Fruit fly (Drosophila melanogaster): ENCODE measurements around the gene Rca1.

The Rca1 gene

DNA sequence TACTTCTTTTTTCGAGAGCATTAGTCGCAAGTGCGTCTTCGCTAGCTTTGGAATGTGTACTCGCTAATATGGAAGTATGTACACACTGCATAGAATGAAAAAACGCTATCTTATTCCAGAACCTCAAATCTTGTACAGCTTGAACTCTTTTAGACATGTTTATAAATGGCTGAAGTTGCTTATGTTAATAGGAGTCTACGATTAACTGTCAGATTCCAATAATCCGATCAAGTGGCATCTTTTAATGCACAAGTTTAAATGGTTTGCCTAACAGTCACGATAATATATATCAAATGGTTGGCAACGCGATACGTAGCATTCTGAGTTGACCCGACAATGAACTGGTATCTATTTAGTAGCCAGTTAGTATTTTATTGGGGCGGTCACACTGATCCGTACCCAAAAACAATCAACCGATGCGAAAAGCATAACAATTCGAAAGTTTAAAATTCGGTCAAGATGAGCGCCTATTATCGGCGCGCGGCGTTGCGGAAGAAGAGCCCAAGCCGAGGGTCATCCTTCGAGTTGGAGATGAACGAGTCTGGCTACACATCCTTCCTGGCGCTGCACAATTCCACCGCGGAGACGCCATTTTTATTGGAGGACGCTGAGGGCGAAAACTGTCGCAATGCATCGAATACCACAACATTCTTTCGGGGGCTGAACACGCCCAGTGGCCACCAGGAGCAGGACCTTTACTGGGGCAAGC is at the start of gene Rca1:
Gene Rca1, plus strand, starts transcription at position 353 of the 709 bp plus-strand sequence.
- peak; percentile 58 for TF ChIP-seq YL-1 (GFP tag; optimal IDR thresholded peaks at IDR 0.05)
- peak; percentile 58 for TF ChIP-seq CG13287 (GFP tag; IDR thresholded peaks at IDR 0.05; ENCODE audit: partially characterized antibody)
- TF ChIP-seq CG30403 (GFP tag; optimal IDR thresholded peaks at IDR 0.05): peak; percentile 1
- peak; percentile 58 for TF ChIP-seq HmgD (GFP tag; optimal IDR thresholded peaks at IDR 0.05)
- TF ChIP-seq Nf-YA (GFP tag; IDR thresholded peaks at IDR 0.05): no peak
- no peak for TF ChIP-seq oc (tag; optimal IDR thresholded peaks at IDR 0.05)
- peak; percentile 65; the same call in 2 of the 3 replicates for TF ChIP-seq knrl (GFP tag; IDR thresholded peaks at IDR 0.05; ENCODE audit: partially characterized antibody)
- TF ChIP-seq MBD-R2 (GFP tag; IDR thresholded peaks at IDR 0.05): peak; percentile 51
- peak; percentile 74 for TF ChIP-seq Ets97D (GFP tag; optimal IDR thresholded peaks at IDR 0.05)
- TF ChIP-seq zen (tag; optimal IDR thresholded peaks at IDR 0.05): peak; percentile 32
- peak; percentile 35 for TF ChIP-seq Ets65A (GFP tag)
- peak; percentile 88 for TF ChIP-seq CG15514 (GFP tag; optimal IDR thresholded peaks at IDR 0.05)
- no peak for TF ChIP-seq Neu2 (GFP tag; optimal IDR thresholded peaks at IDR 0.05; ENCODE audit: borderline replicate concordance)
- TF ChIP-seq Myb (GFP tag; optimal IDR thresholded peaks at IDR 0.05): peak; percentile 70
- TF ChIP-seq phol (tag; optimal IDR thresholded peaks at IDR 0.05): peak; percentile 89
- peak; percentile 90 for TF ChIP-seq CG9797 (GFP tag; optimal IDR thresholded peaks at IDR 0.05)
- TF ChIP-seq HmgZ (tag; optimal IDR thresholded peaks at IDR 0.05): peak; percentile 62
- peak; percentile 12 for TF ChIP-seq Dek (tag; optimal IDR thresholded peaks at IDR 0.05)
- TF ChIP-seq E2f2 (GFP tag; IDR thresholded peaks at IDR 0.05): peak; percentile 32; the same call in 1 of the 2 replicates
- peak; percentile 60 for TF ChIP-seq nerfin-1 (tag; optimal IDR thresholded peaks at IDR 0.05)
- peak; percentile 44 for TF ChIP-seq CoRest (tag; optimal IDR thresholded peaks at IDR 0.05)
- TF ChIP-seq CTCF (GFP tag; optimal IDR thresholded peaks at IDR 0.05): peak; percentile 85
- TF ChIP-seq CG8290 (GFP tag; optimal IDR thresholded peaks at IDR 0.05): peak; percentile 25
- no peak for TF ChIP-seq CG8290 (tag; optimal IDR thresholded peaks at IDR 0.05)
- no peak for TF ChIP-seq wek (GFP tag; optimal IDR thresholded peaks at IDR 0.05)
- peak; percentile 24 for TF ChIP-seq CG17829 (tag; optimal IDR thresholded peaks at IDR 0.05)
- peak; percentile 97 for TF ChIP-seq CG3995 (GFP tag; optimal IDR thresholded peaks at IDR 0.05)
- TF ChIP-seq CG4282 (GFP tag; optimal IDR thresholded peaks at IDR 0.05): no peak
- peak; percentile 3 for TF ChIP-seq grau (tag; optimal IDR thresholded peaks at IDR 0.05)
- TF ChIP-seq crp (GFP tag; optimal IDR thresholded peaks at IDR 0.05): peak in 1 of 2 experiments; percentile 30
- TF ChIP-seq CG4854 (GFP tag; optimal IDR thresholded peaks at IDR 0.05): peak; percentile 96
- TF ChIP-seq Bgb (GFP tag; IDR thresholded peaks at IDR 0.05; ENCODE audit: partially characterized antibody): peak; percentile 45; the same call in 1 of the 2 replicates
- TF ChIP-seq CG17186 (GFP tag; optimal IDR thresholded peaks at IDR 0.05): peak; percentile 8
- no peak for TF ChIP-seq stc (GFP tag; IDR thresholded peaks at IDR 0.05)
- no peak for TF ChIP-seq D19B (GFP tag; optimal IDR thresholded peaks at IDR 0.05)
- TF ChIP-seq CG2199 (GFP tag; IDR thresholded peaks at IDR 0.05): 0 out of 3 replicates have a peak, but pooled peaks have one; percentile 55
- 0 out of 3 replicates have a peak, but pooled peaks have one; percentile 48 for TF ChIP-seq Opbp (GFP tag; IDR thresholded peaks at IDR 0.05; ENCODE audit: partially characterized antibody)
- TF ChIP-seq Jarid2 (GFP tag; optimal IDR thresholded peaks at IDR 0.05): no peak
- TF ChIP-seq MESR4 (GFP tag; optimal IDR thresholded peaks at IDR 0.05): peak; percentile 55
- TF ChIP-seq lov (optimal IDR thresholded peaks at IDR 0.05): no peak
- no peak for TF ChIP-seq lov (GFP tag; IDR thresholded peaks at IDR 0.05)
- no peak for TF ChIP-seq vnd (GFP tag; IDR thresholded peaks at IDR 0.05; ENCODE audit: partially characterized antibody)
- TF ChIP-seq CG14710 (tag; optimal IDR thresholded peaks at IDR 0.05): peak; percentile 100
- peak; percentile 85 for TF ChIP-seq pzg (GFP tag; optimal IDR thresholded peaks at IDR 0.05)
- TF ChIP-seq kay (GFP tag; optimal IDR thresholded peaks at IDR 0.05): peak; percentile 30
- no peak for TF ChIP-seq lab (GFP tag; optimal IDR thresholded peaks at IDR 0.05)
- no peak for TF ChIP-seq Hand (GFP tag; optimal IDR thresholded peaks at IDR 0.05)
- TF ChIP-seq CG2889 (GFP tag; IDR thresholded peaks at IDR 0.05): no peak
- peak; percentile 45 for TF ChIP-seq Elba2 (GFP tag; optimal IDR thresholded peaks at IDR 0.05)

Data from whole organism, embryonic.